ENCODE assay signal across 1 fruit fly cellular context in genomic region chr3L:223019-223902, dm6.
TF ChIP-seq lines count a peak whose summit lies in the region.

pyx (minus strand) TSS chr3L:223069.
CG33229 (plus strand) TSS chr3L:223852.

TF ChIP-seq in whole organism, embryonic, 481 proteins besides CTCF, POLR2A, EP300 and RAD21 (continued from another document and continues in another):
- peak; percentile 93 for TF ChIP-seq CG32532 (GFP tag; IDR thresholded peaks at IDR 0.05; lab: Robert Waterston, UW)
- TF ChIP-seq Adf1 (GFP tag; IDR thresholded peaks at IDR 0.05; lab: Robert Waterston, UW), result no peak
- TF ChIP-seq CG10959 (GFP tag; IDR thresholded peaks at IDR 0.05; lab: Robert Waterston, UW), result 0 out of 2 replicates have a peak, but pooled peaks have one; percentile 21
- TF ChIP-seq CG6813 (GFP tag; optimal IDR thresholded peaks at IDR 0.05; lab: Kevin White, UChicago), result peak; percentile 68
- TF ChIP-seq CG4730 (GFP tag; IDR thresholded peaks at IDR 0.05; lab: Robert Waterston, UW), result peak; percentile 64
- TF ChIP-seq psq (GFP tag; optimal IDR thresholded peaks at IDR 0.05; lab: Kevin White, UChicago), result peak; percentile 50
- TF ChIP-seq HHEX (GFP tag; optimal IDR thresholded peaks at IDR 0.05; lab: Kevin White, UChicago), result peak; percentile 81
- TF ChIP-seq dysf (GFP tag; IDR thresholded peaks at IDR 0.05; lab: Robert Waterston, UW), result peak; percentile 91
- no peak for TF ChIP-seq CG1832 (GFP tag; optimal IDR thresholded peaks at IDR 0.05; lab: Kevin White, UChicago)
- TF ChIP-seq sisA (GFP tag; IDR thresholded peaks at IDR 0.05; lab: Robert Waterston, UW), result peak; percentile 79
- peak; percentile 90 for TF ChIP-seq CG9817 (tag; optimal IDR thresholded peaks at IDR 0.05; lab: Kevin White, UChicago)
- peak; percentile 32 for TF ChIP-seq CG10565 (GFP tag; optimal IDR thresholded peaks at IDR 0.05; lab: Kevin White, UChicago)
- TF ChIP-seq Camta (GFP tag; optimal IDR thresholded peaks at IDR 0.05; lab: Kevin White, UChicago), result peak; percentile 80
- TF ChIP-seq tio (GFP tag; optimal IDR thresholded peaks at IDR 0.05; lab: Kevin White, UChicago), result peak; percentile 90
- TF ChIP-seq CG1602 (GFP tag; optimal IDR thresholded peaks at IDR 0.05; lab: Kevin White, UChicago), result peak; percentile 86
- TF ChIP-seq vfl (GFP tag; optimal IDR thresholded peaks at IDR 0.05; lab: Kevin White, UChicago), result peak; percentile 85
- peak; percentile 79 for TF ChIP-seq CG13123 (GFP tag; optimal IDR thresholded peaks at IDR 0.05; lab: Kevin White, UChicago)
- peak; percentile 66; the same call in 1 of the 3 replicates for TF ChIP-seq C15 (GFP tag; IDR thresholded peaks at IDR 0.05; lab: Robert Waterston, UW)
- peak; percentile 61 for TF ChIP-seq CG12219 (GFP tag; optimal IDR thresholded peaks at IDR 0.05; lab: Kevin White, UChicago)
- TF ChIP-seq CG10274 (GFP tag; optimal IDR thresholded peaks at IDR 0.05; lab: Kevin White, UChicago), result peak; percentile 75
- peak; percentile 79 for TF ChIP-seq CG31224 (GFP tag; IDR thresholded peaks at IDR 0.05; lab: Robert Waterston, UW)
- peak; percentile 78 for TF ChIP-seq D19B (GFP tag; optimal IDR thresholded peaks at IDR 0.05; lab: Kevin White, UChicago)
- TF ChIP-seq gem (tag; optimal IDR thresholded peaks at IDR 0.05; lab: Kevin White, UChicago), result peak; percentile 91
- TF ChIP-seq CG16815 (GFP tag; optimal IDR thresholded peaks at IDR 0.05; lab: Kevin White, UChicago), result peak; percentile 86
- TF ChIP-seq Hand (GFP tag; optimal IDR thresholded peaks at IDR 0.05; lab: Kevin White, UChicago), result peak; percentile 63
- TF ChIP-seq Hr39 (optimal IDR thresholded peaks at IDR 0.05; lab: Kevin White, UChicago), result no peak
- TF ChIP-seq CG8944 (GFP tag; optimal IDR thresholded peaks at IDR 0.05; lab: Kevin White, UChicago), result peak; percentile 81
- peak; percentile 43 for TF ChIP-seq CG3995 (GFP tag; optimal IDR thresholded peaks at IDR 0.05; lab: Kevin White, UChicago)
- TF ChIP-seq ase (GFP tag; IDR thresholded peaks at IDR 0.05; lab: Robert Waterston, UW), result peak; percentile 71
- no peak for TF ChIP-seq eve (GFP tag; optimal IDR thresholded peaks at IDR 0.05; lab: Kevin White, UChicago)
- peak; percentile 33 for TF ChIP-seq trem (tag; optimal IDR thresholded peaks at IDR 0.05; lab: Kevin White, UChicago)
- peak; percentile 88 for TF ChIP-seq CG2712 (tag; optimal IDR thresholded peaks at IDR 0.05; lab: Kevin White, UChicago)
- TF ChIP-seq CG16813 (GFP tag; IDR thresholded peaks at IDR 0.05; lab: Robert Waterston, UW; ENCODE audit: partially characterized antibody), result no peak
- no peak for TF ChIP-seq cad (GFP tag; optimal IDR thresholded peaks at IDR 0.05; lab: Kevin White, UChicago)
- TF ChIP-seq Hsf (GFP tag; optimal IDR thresholded peaks at IDR 0.05; lab: Kevin White, UChicago), result peak; percentile 94
- no peak for TF ChIP-seq Vsx1 (GFP tag; optimal IDR thresholded peaks at IDR 0.05; lab: Kevin White, UChicago)
- peak; percentile 70 for TF ChIP-seq Ets97D (GFP tag; optimal IDR thresholded peaks at IDR 0.05; lab: Kevin White, UChicago)
- peak; percentile 34 for TF ChIP-seq Dref (GFP tag; IDR thresholded peaks at IDR 0.05; lab: Robert Waterston, UW)
- TF ChIP-seq CG7745 (tag; optimal IDR thresholded peaks at IDR 0.05; lab: Kevin White, UChicago), result no peak
- no peak; the same call in 1 of the 2 replicates for TF ChIP-seq Nf-YA (GFP tag; IDR thresholded peaks at IDR 0.05; lab: Robert Waterston, UW)
- TF ChIP-seq CG6654 (GFP tag; optimal IDR thresholded peaks at IDR 0.05; lab: Kevin White, UChicago), result peak; percentile 69
- TF ChIP-seq da (GFP tag; optimal IDR thresholded peaks at IDR 0.05; lab: Kevin White, UChicago), result peak; percentile 61
- TF ChIP-seq CG11456 (GFP tag; IDR thresholded peaks at IDR 0.05; lab: Robert Waterston, UW), result peak; percentile 92
- peak; percentile 52; the same call in 1 of the 2 replicates for TF ChIP-seq CG8765 (GFP tag; IDR thresholded peaks at IDR 0.05; lab: Robert Waterston, UW)
- 0 out of 2 replicates have a peak, but pooled peaks have one; percentile 27 for TF ChIP-seq unc-4 (GFP tag; IDR thresholded peaks at IDR 0.05; lab: Robert Waterston, UW; ENCODE audit: partially characterized antibody)
- TF ChIP-seq Dp (GFP tag; optimal IDR thresholded peaks at IDR 0.05; lab: Kevin White, UChicago), result peak; percentile 91
- TF ChIP-seq Myb (GFP tag; optimal IDR thresholded peaks at IDR 0.05; lab: Kevin White, UChicago), result peak; percentile 59
- peak; percentile 76 for TF ChIP-seq CG7556 (GFP tag; optimal IDR thresholded peaks at IDR 0.05; lab: Kevin White, UChicago)
- peak; percentile 28 for TF ChIP-seq her (GFP tag; optimal IDR thresholded peaks at IDR 0.05; lab: Kevin White, UChicago)
- peak; percentile 47 for TF ChIP-seq CG10462 (GFP tag; optimal IDR thresholded peaks at IDR 0.05; lab: Kevin White, UChicago)
- TF ChIP-seq fu2 (GFP tag; optimal IDR thresholded peaks at IDR 0.05; lab: Kevin White, UChicago), result peak; percentile 89
- TF ChIP-seq mirr (GFP tag; optimal IDR thresholded peaks at IDR 0.05; lab: Kevin White, UChicago), result peak; percentile 64
- TF ChIP-seq CG15269 (tag; optimal IDR thresholded peaks at IDR 0.05; lab: Kevin White, UChicago), result peak; percentile 88
- TF ChIP-seq CG31365 (tag; optimal IDR thresholded peaks at IDR 0.05; lab: Kevin White, UChicago), result peak; percentile 17
- peak; percentile 55 for TF ChIP-seq Dad (GFP tag; optimal IDR thresholded peaks at IDR 0.05; lab: Kevin White, UChicago)
- TF ChIP-seq CG11504 (tag; optimal IDR thresholded peaks at IDR 0.05; lab: Kevin White, UChicago), result peak; percentile 87
- no peak for TF ChIP-seq hth (optimal IDR thresholded peaks at IDR 0.05; lab: Kevin White, UChicago)
- TF ChIP-seq gfzf (GFP tag; optimal IDR thresholded peaks at IDR 0.05; lab: Kevin White, UChicago), result peak; percentile 77
- peak; percentile 12 for TF ChIP-seq CG2202 (tag; optimal IDR thresholded peaks at IDR 0.05; lab: Kevin White, UChicago)
- TF ChIP-seq CG13894 (tag; optimal IDR thresholded peaks at IDR 0.05; lab: Kevin White, UChicago), result peak; percentile 88
- TF ChIP-seq CG1529 (GFP tag; optimal IDR thresholded peaks at IDR 0.05; lab: Kevin White, UChicago), result peak; percentile 47
- 0 out of 3 replicates have a peak, but pooled peaks have one; percentile 57 for TF ChIP-seq CG2199 (GFP tag; IDR thresholded peaks at IDR 0.05; lab: Robert Waterston, UW)
- peak; percentile 82 for TF ChIP-seq Ssrp (tag; optimal IDR thresholded peaks at IDR 0.05; lab: Kevin White, UChicago)
- TF ChIP-seq Xrp1 (GFP tag; IDR thresholded peaks at IDR 0.05; lab: Robert Waterston, UW), result peak; percentile 59
- TF ChIP-seq CG13287 (GFP tag; IDR thresholded peaks at IDR 0.05; lab: Robert Waterston, UW; ENCODE audit: partially characterized antibody), result peak; percentile 28; the same call in 1 of the 2 replicates
- TF ChIP-seq ash1 (GFP tag; optimal IDR thresholded peaks at IDR 0.05; lab: Kevin White, UChicago), result no peak
- TF ChIP-seq HLH4C (GFP tag; IDR thresholded peaks at IDR 0.05; lab: Robert Waterston, UW; ENCODE audit: partially characterized antibody), result 0 out of 3 replicates have a peak, but pooled peaks have one; percentile 46
- TF ChIP-seq danr (GFP tag; IDR thresholded peaks at IDR 0.05; lab: Robert Waterston, UW), result peak; percentile 73
- TF ChIP-seq grau (tag; optimal IDR thresholded peaks at IDR 0.05; lab: Kevin White, UChicago), result peak; percentile 89
- peak; percentile 55; the same call in 1 of the 2 replicates for TF ChIP-seq toy (GFP tag; IDR thresholded peaks at IDR 0.05; lab: Robert Waterston, UW)
- peak; percentile 35 for TF ChIP-seq CG17802 (tag; optimal IDR thresholded peaks at IDR 0.05; lab: Kevin White, UChicago)
- no peak for TF ChIP-seq nau (GFP tag; optimal IDR thresholded peaks at IDR 0.05; lab: Kevin White, UChicago)
- TF ChIP-seq CG12744 (GFP tag; optimal IDR thresholded peaks at IDR 0.05; lab: Kevin White, UChicago), result peak; percentile 75
- peak; percentile 82 for TF ChIP-seq tx (GFP tag; optimal IDR thresholded peaks at IDR 0.05; lab: Kevin White, UChicago)
- peak; percentile 93 for TF ChIP-seq B-H2 (GFP tag; optimal IDR thresholded peaks at IDR 0.05; lab: Kevin White, UChicago)
- peak; percentile 86 for TF ChIP-seq bcd (GFP tag; optimal IDR thresholded peaks at IDR 0.05; lab: Kevin White, UChicago)
- peak; percentile 27 for TF ChIP-seq ftz-f1 (GFP tag; optimal IDR thresholded peaks at IDR 0.05; lab: Kevin White, UChicago)
- TF ChIP-seq Hr51 (GFP tag; optimal IDR thresholded peaks at IDR 0.05; lab: Kevin White, UChicago), result peak; percentile 71 to 84
- TF ChIP-seq repo (GFP tag; optimal IDR thresholded peaks at IDR 0.05; lab: Kevin White, UChicago), result peak; percentile 57
- peak; percentile 83 for TF ChIP-seq CG10654 (GFP tag; optimal IDR thresholded peaks at IDR 0.05; lab: Kevin White, UChicago)
- peak; percentile 68 for TF ChIP-seq CG17385 (GFP tag; optimal IDR thresholded peaks at IDR 0.05; lab: Kevin White, UChicago)
- TF ChIP-seq bowl (GFP tag; IDR thresholded peaks at IDR 0.05; lab: Robert Waterston, UW), result 0 out of 2 replicates have a peak, but pooled peaks have one; percentile 21
- peak in 1 of 2 experiments; percentile 40 for TF ChIP-seq Hr78 (GFP tag; optimal IDR thresholded peaks at IDR 0.05; lab: Kevin White, UChicago)
- TF ChIP-seq wdn (GFP tag; IDR thresholded peaks at IDR 0.05; lab: Robert Waterston, UW), result peak; percentile 75
- peak; percentile 90 for TF ChIP-seq pho (GFP tag; optimal IDR thresholded peaks at IDR 0.05; lab: Kevin White, UChicago)
- peak; percentile 81 for TF ChIP-seq fd96Cb (tag; optimal IDR thresholded peaks at IDR 0.05; lab: Kevin White, UChicago)
- peak; percentile 80; the same call in 1 of the 2 replicates for TF ChIP-seq CG6689 (GFP tag; IDR thresholded peaks at IDR 0.05; lab: Robert Waterston, UW)
- peak; percentile 80 for TF ChIP-seq ranshi (GFP tag; IDR thresholded peaks at IDR 0.05; lab: Robert Waterston, UW)
- TF ChIP-seq Dip2 (GFP tag; IDR thresholded peaks at IDR 0.05; lab: Robert Waterston, UW), result 0 out of 2 replicates have a peak, but pooled peaks have one; percentile 21
- TF ChIP-seq Pdp1 (GFP tag; optimal IDR thresholded peaks at IDR 0.05; lab: Kevin White, UChicago), result peak; percentile 67 to 85
- TF ChIP-seq Rfx (GFP tag; IDR thresholded peaks at IDR 0.05; lab: Robert Waterston, UW), result peak; percentile 94
- peak; percentile 13 for TF ChIP-seq CG6683 (GFP tag; optimal IDR thresholded peaks at IDR 0.05; lab: Kevin White, UChicago)
- no peak for TF ChIP-seq GATAe (GFP tag; conservative IDR thresholded peaks at IDR 0.05; lab: Robert Waterston, UW)
- peak; percentile 53 for TF ChIP-seq NC2β (GFP tag; optimal IDR thresholded peaks at IDR 0.05; lab: Kevin White, UChicago)
- TF ChIP-seq mld (GFP tag; IDR thresholded peaks at IDR 0.05; lab: Robert Waterston, UW; ENCODE audit: partially characterized antibody), result no peak
- peak; percentile 82 for TF ChIP-seq CG18599 (GFP tag; optimal IDR thresholded peaks at IDR 0.05; lab: Kevin White, UChicago)
- TF ChIP-seq CG6254 (GFP tag; optimal IDR thresholded peaks at IDR 0.05; lab: Kevin White, UChicago), result peak; percentile 33
- peak; percentile 95 for TF ChIP-seq CG30403 (GFP tag; optimal IDR thresholded peaks at IDR 0.05; lab: Kevin White, UChicago)
- TF ChIP-seq pfk (GFP tag; optimal IDR thresholded peaks at IDR 0.05; lab: Kevin White, UChicago), result no peak
- no peak for TF ChIP-seq zen2 (GFP tag; IDR thresholded peaks at IDR 0.05; lab: Robert Waterston, UW; ENCODE audit: partially characterized antibody)
- peak; percentile 68 for TF ChIP-seq CG14050 (GFP tag; IDR thresholded peaks at IDR 0.05; lab: Robert Waterston, UW)
- peak; percentile 89 for TF ChIP-seq Chrac-16 (GFP tag; optimal IDR thresholded peaks at IDR 0.05; lab: Kevin White, UChicago)
- peak; percentile 62 for TF ChIP-seq tap (tag; optimal IDR thresholded peaks at IDR 0.05; lab: Kevin White, UChicago)
- TF ChIP-seq CG30020 (tag; optimal IDR thresholded peaks at IDR 0.05; lab: Kevin White, UChicago), result peak; percentile 59
- peak; percentile 70 for TF ChIP-seq aop (GFP tag; IDR thresholded peaks at IDR 0.05; lab: Robert Waterston, UW)
- 0 out of 3 replicates have a peak, but pooled peaks have one; percentile 40 for TF ChIP-seq jigr1 (GFP tag; IDR thresholded peaks at IDR 0.05; lab: Robert Waterston, UW)
- no peak for TF ChIP-seq Lpt (GFP tag; optimal IDR thresholded peaks at IDR 0.05; lab: Kevin White, UChicago)
- TF ChIP-seq Dip3 (GFP tag; optimal IDR thresholded peaks at IDR 0.05; lab: Kevin White, UChicago), result peak; percentile 87
- TF ChIP-seq CG2889 (GFP tag; IDR thresholded peaks at IDR 0.05; lab: Robert Waterston, UW), result peak; percentile 60; the same call in 2 of the 3 replicates
- peak; percentile 2 for TF ChIP-seq stwl (tag; optimal IDR thresholded peaks at IDR 0.05; lab: Kevin White, UChicago)
- peak; percentile 29 for TF ChIP-seq kni (GFP tag; optimal IDR thresholded peaks at IDR 0.05; lab: Kevin White, UChicago)
- TF ChIP-seq CG34422 (GFP tag; IDR thresholded peaks at IDR 0.05; lab: Robert Waterston, UW), result peak; percentile 88
- peak; percentile 50 for TF ChIP-seq CG17612 (GFP tag; IDR thresholded peaks at IDR 0.05; lab: Robert Waterston, UW)
- TF ChIP-seq corto (GFP tag; optimal IDR thresholded peaks at IDR 0.05; lab: Kevin White, UChicago), result no peak
- TF ChIP-seq wor (GFP tag; IDR thresholded peaks at IDR 0.05; lab: Robert Waterston, UW), result peak; percentile 68
- TF ChIP-seq Hmr (GFP tag; optimal IDR thresholded peaks at IDR 0.05; lab: Kevin White, UChicago), result peak; percentile 80
- TF ChIP-seq bbx (GFP tag; IDR thresholded peaks at IDR 0.05; lab: Robert Waterston, UW; ENCODE audit: partially characterized antibody), result no peak
- peak; percentile 67 for TF ChIP-seq zfh1 (GFP tag; IDR thresholded peaks at IDR 0.05; lab: Robert Waterston, UW)
- TF ChIP-seq CG4328 (GFP tag; optimal IDR thresholded peaks at IDR 0.05; lab: Kevin White, UChicago), result peak; percentile 77
- TF ChIP-seq CG8290 (GFP tag; optimal IDR thresholded peaks at IDR 0.05; lab: Kevin White, UChicago), result peak; percentile 76
- peak in 1 of 2 experiments; percentile 90 for TF ChIP-seq CG8290 (tag; optimal IDR thresholded peaks at IDR 0.05; lab: Kevin White, UChicago)
- TF ChIP-seq CG15514 (GFP tag; optimal IDR thresholded peaks at IDR 0.05; lab: Kevin White, UChicago), result peak; percentile 65
- peak; percentile 41 for TF ChIP-seq CG5245 (GFP tag; optimal IDR thresholded peaks at IDR 0.05; lab: Kevin White, UChicago)
- no peak for TF ChIP-seq CG15479 (GFP tag; optimal IDR thresholded peaks at IDR 0.05; lab: Kevin White, UChicago)
- TF ChIP-seq Gug (GFP tag; IDR thresholded peaks at IDR 0.05; lab: Robert Waterston, UW), result peak; percentile 83
- TF ChIP-seq dati (GFP tag; IDR thresholded peaks at IDR 0.05; lab: Robert Waterston, UW), result no peak
- peak; percentile 72 for TF ChIP-seq cwo (GFP tag; optimal IDR thresholded peaks at IDR 0.05; lab: Kevin White, UChicago)
- peak; percentile 16 for TF ChIP-seq CG3163 (GFP tag; optimal IDR thresholded peaks at IDR 0.05; lab: Kevin White, UChicago)
